1 fruit fly cellular context compared by ENCODE assay signal in the genomic region with DNA sequence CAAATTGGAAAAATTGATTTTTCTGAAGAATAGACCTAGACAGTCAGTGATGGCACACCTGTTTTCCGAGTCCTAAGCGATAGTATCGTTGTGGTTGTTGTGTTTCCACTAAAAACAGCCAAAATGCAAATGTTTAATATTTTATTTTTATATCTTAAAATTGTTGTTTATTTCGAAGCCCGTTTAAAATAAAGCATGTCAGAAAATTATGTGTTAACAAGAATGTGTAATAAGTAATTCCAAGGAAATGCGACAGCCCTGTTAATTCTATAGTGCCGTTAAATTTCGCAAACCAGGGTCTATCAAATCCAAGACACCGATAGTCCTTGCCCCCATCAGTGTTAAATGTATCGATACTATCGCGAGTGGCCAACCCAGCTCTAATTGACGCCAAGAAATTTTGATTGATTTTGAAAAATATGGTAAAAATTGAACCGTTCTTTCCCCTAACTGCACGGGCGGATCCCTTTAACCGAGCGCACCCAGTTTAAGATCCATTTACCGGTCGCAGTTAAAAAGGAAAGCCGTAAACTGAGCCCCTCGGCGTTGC.
TF ChIP-seq lines count a peak whose summit lies in the region.

TSS of gene Pex23 (minus strand) at position 61 of the 550 bp plus-strand sequence.

TF ChIP-seq in whole organism, embryonic, 481 proteins besides CTCF, POLR2A, EP300 and RAD21 (continued from another document and continues in another):
- TF ChIP-seq CG31388 (GFP tag; optimal IDR thresholded peaks at IDR 0.05; lab: Kevin White, UChicago), result peak; percentile 69
- no peak for TF ChIP-seq jing (GFP tag; optimal IDR thresholded peaks at IDR 0.05; lab: Kevin White, UChicago)
- peak; percentile 60 for TF ChIP-seq Fer2 (tag; optimal IDR thresholded peaks at IDR 0.05; lab: Kevin White, UChicago)
- no peak for TF ChIP-seq CG15479 (GFP tag; optimal IDR thresholded peaks at IDR 0.05; lab: Kevin White, UChicago)
- TF ChIP-seq CG15601 (tag; optimal IDR thresholded peaks at IDR 0.05; lab: Kevin White, UChicago), result peak; percentile 86
- TF ChIP-seq Bdp1 (GFP tag; optimal IDR thresholded peaks at IDR 0.05; lab: Kevin White, UChicago), result peak; percentile 70
- TF ChIP-seq btn (GFP tag; optimal IDR thresholded peaks at IDR 0.05; lab: Kevin White, UChicago), result no peak
- peak; percentile 14 for TF ChIP-seq Hmx (GFP tag; optimal IDR thresholded peaks at IDR 0.05; lab: Kevin White, UChicago)
- peak; percentile 98 for TF ChIP-seq Sry-δ (GFP tag; optimal IDR thresholded peaks at IDR 0.05; lab: Kevin White, UChicago)
- TF ChIP-seq twi (tag; optimal IDR thresholded peaks at IDR 0.05; lab: Kevin White, UChicago), result peak; percentile 72
- TF ChIP-seq sc (optimal IDR thresholded peaks at IDR 0.05; lab: Kevin White, UChicago), result no peak
- TF ChIP-seq sc (GFP tag; optimal IDR thresholded peaks at IDR 0.05; lab: Kevin White, UChicago), result no peak
- peak; percentile 53; the same call in 1 of the 3 replicates for TF ChIP-seq CG11093 (GFP tag; IDR thresholded peaks at IDR 0.05; lab: Robert Waterston, UW)
- TF ChIP-seq CG4820 (GFP tag; optimal IDR thresholded peaks at IDR 0.05; lab: Kevin White, UChicago), result peak; percentile 79
- TF ChIP-seq CG32772 (GFP tag; IDR thresholded peaks at IDR 0.05; lab: Robert Waterston, UW), result peak; percentile 80
- peak; percentile 86 for TF ChIP-seq nerfin-2 (GFP tag; IDR thresholded peaks at IDR 0.05; lab: Robert Waterston, UW; ENCODE audit: partially characterized antibody)
- peak; percentile 62 for TF ChIP-seq tup (GFP tag; optimal IDR thresholded peaks at IDR 0.05; lab: Kevin White, UChicago)
- peak; percentile 74 for TF ChIP-seq dan (GFP tag; IDR thresholded peaks at IDR 0.05; lab: Robert Waterston, UW)
- peak in 1 of 2 experiments; percentile 73 for TF ChIP-seq insv (GFP tag; optimal IDR thresholded peaks at IDR 0.05; lab: Kevin White, UChicago)
- TF ChIP-seq Trl (optimal IDR thresholded peaks at IDR 0.05; lab: Kevin White, UChicago), result no peak
- TF ChIP-seq Trl (GFP tag; optimal IDR thresholded peaks at IDR 0.05; lab: Kevin White, UChicago), result peak; percentile 65
- TF ChIP-seq da (GFP tag; optimal IDR thresholded peaks at IDR 0.05; lab: Kevin White, UChicago), result peak; percentile 15
- TF ChIP-seq Bteb2 (GFP tag; optimal IDR thresholded peaks at IDR 0.05; lab: Kevin White, UChicago), result peak; percentile 51
- TF ChIP-seq CkIIα-i1 (GFP tag; IDR thresholded peaks at IDR 0.05; lab: Robert Waterston, UW), result 0 out of 2 replicates have a peak, but pooled peaks have one; percentile 6
- TF ChIP-seq CG1647 (GFP tag; optimal IDR thresholded peaks at IDR 0.05; lab: Kevin White, UChicago), result peak; percentile 76
- TF ChIP-seq Dbx (GFP tag; IDR thresholded peaks at IDR 0.05; lab: Robert Waterston, UW), result peak; percentile 79
- TF ChIP-seq GATAe (GFP tag; conservative IDR thresholded peaks at IDR 0.05; lab: Robert Waterston, UW), result no peak; the same call in 1 of the 2 replicates
- TF ChIP-seq ranshi (GFP tag; IDR thresholded peaks at IDR 0.05; lab: Robert Waterston, UW), result peak; percentile 77; the same call in 1 of the 2 replicates
- peak; percentile 82 for TF ChIP-seq CG31441 (GFP tag; IDR thresholded peaks at IDR 0.05; lab: Robert Waterston, UW)
- TF ChIP-seq HmgD (GFP tag; optimal IDR thresholded peaks at IDR 0.05; lab: Kevin White, UChicago), result peak; percentile 49
- TF ChIP-seq Nf-YA (GFP tag; IDR thresholded peaks at IDR 0.05; lab: Robert Waterston, UW), result peak; percentile 52; the same call in 1 of the 2 replicates
- peak; percentile 85 for TF ChIP-seq Chrac-16 (GFP tag; optimal IDR thresholded peaks at IDR 0.05; lab: Kevin White, UChicago)
- no peak for TF ChIP-seq zf30C (GFP tag; optimal IDR thresholded peaks at IDR 0.05; lab: Kevin White, UChicago)
- peak; percentile 56 for TF ChIP-seq CG7987 (GFP tag; optimal IDR thresholded peaks at IDR 0.05; lab: Kevin White, UChicago)
- TF ChIP-seq HLH4C (GFP tag; IDR thresholded peaks at IDR 0.05; lab: Robert Waterston, UW; ENCODE audit: partially characterized antibody), result peak; percentile 96
- TF ChIP-seq CoRest (tag; optimal IDR thresholded peaks at IDR 0.05; lab: Kevin White, UChicago), result peak; percentile 89
- peak; percentile 50 for TF ChIP-seq CG3838 (GFP tag; optimal IDR thresholded peaks at IDR 0.05; lab: Kevin White, UChicago)
- TF ChIP-seq ab (GFP tag; optimal IDR thresholded peaks at IDR 0.05; lab: Kevin White, UChicago), result peak; percentile 34
- TF ChIP-seq Myb (GFP tag; optimal IDR thresholded peaks at IDR 0.05; lab: Kevin White, UChicago), result peak; percentile 61
- TF ChIP-seq CG8290 (GFP tag; optimal IDR thresholded peaks at IDR 0.05; lab: Kevin White, UChicago), result peak; percentile 89
- TF ChIP-seq CG8290 (tag; optimal IDR thresholded peaks at IDR 0.05; lab: Kevin White, UChicago), result peak; percentile 49 to 87
- peak; percentile 41 for TF ChIP-seq cwo (GFP tag; optimal IDR thresholded peaks at IDR 0.05; lab: Kevin White, UChicago)
- peak; percentile 68 for TF ChIP-seq Mad (GFP tag; optimal IDR thresholded peaks at IDR 0.05; lab: Kevin White, UChicago)
- TF ChIP-seq CG6791 (GFP tag; IDR thresholded peaks at IDR 0.05; lab: Robert Waterston, UW; ENCODE audit: partially characterized antibody), result peak; percentile 95
- no peak for TF ChIP-seq sima (GFP tag; optimal IDR thresholded peaks at IDR 0.05; lab: Kevin White, UChicago)
- TF ChIP-seq CG7556 (GFP tag; optimal IDR thresholded peaks at IDR 0.05; lab: Kevin White, UChicago), result peak; percentile 69
- peak; percentile 73 for TF ChIP-seq Dek (tag; optimal IDR thresholded peaks at IDR 0.05; lab: Kevin White, UChicago)
- TF ChIP-seq CG1603 (tag; optimal IDR thresholded peaks at IDR 0.05; lab: Kevin White, UChicago), result peak; percentile 58
- peak; percentile 61 for TF ChIP-seq Antp (GFP tag; optimal IDR thresholded peaks at IDR 0.05; lab: Kevin White, UChicago)
- no peak for TF ChIP-seq CG12236 (GFP tag; optimal IDR thresholded peaks at IDR 0.05; lab: Kevin White, UChicago)
- TF ChIP-seq Hr3 (GFP tag; optimal IDR thresholded peaks at IDR 0.05; lab: Kevin White, UChicago), result peak; percentile 88
- no peak for TF ChIP-seq kni (GFP tag; optimal IDR thresholded peaks at IDR 0.05; lab: Kevin White, UChicago)
- TF ChIP-seq CG11560 (tag; IDR thresholded peaks at IDR 0.05; lab: Robert Waterston, UW), result peak; percentile 69
- TF ChIP-seq Eip74EF (GFP tag; optimal IDR thresholded peaks at IDR 0.05; lab: Kevin White, UChicago), result no peak
- peak; percentile 21 for TF ChIP-seq CG4707 (GFP tag; optimal IDR thresholded peaks at IDR 0.05; lab: Kevin White, UChicago)
- TF ChIP-seq repo (GFP tag; optimal IDR thresholded peaks at IDR 0.05; lab: Kevin White, UChicago), result peak; percentile 28
- peak; percentile 81 for TF ChIP-seq CG13123 (GFP tag; optimal IDR thresholded peaks at IDR 0.05; lab: Kevin White, UChicago)
- no peak for TF ChIP-seq CG17568 (GFP tag; optimal IDR thresholded peaks at IDR 0.05; lab: Kevin White, UChicago)
- TF ChIP-seq CG4424 (GFP tag; optimal IDR thresholded peaks at IDR 0.05; lab: Kevin White, UChicago), result peak; percentile 78
- TF ChIP-seq pan (optimal IDR thresholded peaks at IDR 0.05; lab: Kevin White, UChicago), result no peak
- peak in 1 of 2 experiments; percentile 81 for TF ChIP-seq pan (GFP tag; optimal IDR thresholded peaks at IDR 0.05 in 1 of 2, IDR thresholded peaks at IDR 0.05 in 1 of 2)
- TF ChIP-seq B-H1 (GFP tag; IDR thresholded peaks at IDR 0.05; lab: Robert Waterston, UW), result peak; percentile 72
- peak; percentile 72 for TF ChIP-seq Camta (GFP tag; optimal IDR thresholded peaks at IDR 0.05; lab: Kevin White, UChicago)
- peak; percentile 87 for TF ChIP-seq zfh1 (GFP tag; IDR thresholded peaks at IDR 0.05; lab: Robert Waterston, UW)
- peak; percentile 30 for TF ChIP-seq crc (GFP tag; optimal IDR thresholded peaks at IDR 0.05; lab: Kevin White, UChicago)
- peak; percentile 66 for TF ChIP-seq CG10959 (GFP tag; IDR thresholded peaks at IDR 0.05; lab: Robert Waterston, UW)
- peak; percentile 9 for TF ChIP-seq CG6654 (GFP tag; optimal IDR thresholded peaks at IDR 0.05; lab: Kevin White, UChicago)
- TF ChIP-seq gcm (GFP tag; optimal IDR thresholded peaks at IDR 0.05; lab: Kevin White, UChicago), result peak; percentile 77
- peak; percentile 84 for TF ChIP-seq CG30020 (tag; optimal IDR thresholded peaks at IDR 0.05; lab: Kevin White, UChicago)
- peak; percentile 65 for TF ChIP-seq Deaf1 (tag; optimal IDR thresholded peaks at IDR 0.05; lab: Kevin White, UChicago)
- no peak for TF ChIP-seq CG7745 (tag; optimal IDR thresholded peaks at IDR 0.05; lab: Kevin White, UChicago)
- peak; percentile 79 for TF ChIP-seq ken (GFP tag; IDR thresholded peaks at IDR 0.05; lab: Robert Waterston, UW)
- TF ChIP-seq ci (GFP tag; IDR thresholded peaks at IDR 0.05; lab: Robert Waterston, UW), result peak; percentile 71
- no peak for TF ChIP-seq CG5180 (GFP tag; optimal IDR thresholded peaks at IDR 0.05; lab: Kevin White, UChicago)
- TF ChIP-seq lab (GFP tag; optimal IDR thresholded peaks at IDR 0.05; lab: Kevin White, UChicago), result no peak
- TF ChIP-seq CG10147 (GFP tag; optimal IDR thresholded peaks at IDR 0.05; lab: Kevin White, UChicago), result peak; percentile 79
- peak; percentile 99 for TF ChIP-seq BEAF-32 (GFP tag; optimal IDR thresholded peaks at IDR 0.05; lab: Kevin White, UChicago)
- TF ChIP-seq CG9727 (GFP tag; optimal IDR thresholded peaks at IDR 0.05; lab: Kevin White, UChicago), result peak; percentile 86
- peak; percentile 32 for TF ChIP-seq ERR (GFP tag; optimal IDR thresholded peaks at IDR 0.05; lab: Kevin White, UChicago)
- peak; percentile 64 for TF ChIP-seq CG10462 (GFP tag; optimal IDR thresholded peaks at IDR 0.05; lab: Kevin White, UChicago)
- TF ChIP-seq gsb-n (tag; optimal IDR thresholded peaks at IDR 0.05; lab: Kevin White, UChicago), result no peak
- peak; percentile 79 for TF ChIP-seq zfh2 (GFP tag; optimal IDR thresholded peaks at IDR 0.05; lab: Kevin White, UChicago)
- TF ChIP-seq CG30403 (GFP tag; optimal IDR thresholded peaks at IDR 0.05; lab: Kevin White, UChicago), result peak; percentile 89
- TF ChIP-seq Rx (GFP tag; IDR thresholded peaks at IDR 0.05; lab: Robert Waterston, UW), result peak; percentile 75
- no peak for TF ChIP-seq pita (GFP tag; optimal IDR thresholded peaks at IDR 0.05; lab: Kevin White, UChicago)
- peak; percentile 75 for TF ChIP-seq CHES-1-like (GFP tag; optimal IDR thresholded peaks at IDR 0.05; lab: Kevin White, UChicago)
- TF ChIP-seq fd96Cb (tag; optimal IDR thresholded peaks at IDR 0.05; lab: Kevin White, UChicago), result peak; percentile 66
- TF ChIP-seq CG34422 (GFP tag; IDR thresholded peaks at IDR 0.05; lab: Robert Waterston, UW), result peak; percentile 87
- peak; percentile 99 for TF ChIP-seq Scr (GFP tag; IDR thresholded peaks at IDR 0.05; lab: Robert Waterston, UW; ENCODE audit: partially characterized antibody)
- TF ChIP-seq ap (GFP tag; IDR thresholded peaks at IDR 0.05; lab: Robert Waterston, UW), result peak; percentile 64
- TF ChIP-seq fd102C (GFP tag; optimal IDR thresholded peaks at IDR 0.05; lab: Kevin White, UChicago), result no peak
- TF ChIP-seq HLH3B (GFP tag; IDR thresholded peaks at IDR 0.05; lab: Robert Waterston, UW), result peak; percentile 80
- no peak for TF ChIP-seq tio (GFP tag; optimal IDR thresholded peaks at IDR 0.05; lab: Kevin White, UChicago)
- no peak for TF ChIP-seq Dfd (GFP tag; optimal IDR thresholded peaks at IDR 0.05; lab: Kevin White, UChicago)
- TF ChIP-seq CG10654 (GFP tag; optimal IDR thresholded peaks at IDR 0.05; lab: Kevin White, UChicago), result peak; percentile 78
- TF ChIP-seq CG18476 (GFP tag; optimal IDR thresholded peaks at IDR 0.05; lab: Kevin White, UChicago), result peak; percentile 72
- no peak for TF ChIP-seq Tbp (GFP tag; optimal IDR thresholded peaks at IDR 0.05; lab: Kevin White, UChicago)
- peak; percentile 87 for TF ChIP-seq Ptx1 (GFP tag; IDR thresholded peaks at IDR 0.05; lab: Robert Waterston, UW)
- peak; percentile 99 for TF ChIP-seq inv (GFP tag; IDR thresholded peaks at IDR 0.05; lab: Robert Waterston, UW; ENCODE audit: partially characterized antibody)
- peak; percentile 48 for TF ChIP-seq CG34376 (GFP tag; optimal IDR thresholded peaks at IDR 0.05; lab: Kevin White, UChicago)
- no peak for TF ChIP-seq CG4328 (GFP tag; optimal IDR thresholded peaks at IDR 0.05; lab: Kevin White, UChicago)
- TF ChIP-seq sr (GFP tag; IDR thresholded peaks at IDR 0.05; lab: Robert Waterston, UW), result no peak
- TF ChIP-seq CG2712 (tag; optimal IDR thresholded peaks at IDR 0.05; lab: Kevin White, UChicago), result peak; percentile 88
- TF ChIP-seq CG11085 (GFP tag; IDR thresholded peaks at IDR 0.05; lab: Robert Waterston, UW), result peak; percentile 74
- TF ChIP-seq NC2α (GFP tag; optimal IDR thresholded peaks at IDR 0.05; lab: Kevin White, UChicago), result peak; percentile 47
- no peak for TF ChIP-seq p53 (GFP tag; optimal IDR thresholded peaks at IDR 0.05; lab: Kevin White, UChicago)
- TF ChIP-seq chn (GFP tag; optimal IDR thresholded peaks at IDR 0.05; lab: Kevin White, UChicago), result peak; percentile 83
- TF ChIP-seq pfk (GFP tag; optimal IDR thresholded peaks at IDR 0.05; lab: Kevin White, UChicago), result no peak
- peak; percentile 78; the same call in 2 of the 3 replicates for TF ChIP-seq CG2889 (GFP tag; IDR thresholded peaks at IDR 0.05; lab: Robert Waterston, UW)
- TF ChIP-seq Dip3 (GFP tag; optimal IDR thresholded peaks at IDR 0.05; lab: Kevin White, UChicago), result peak; percentile 77
- TF ChIP-seq D19B (GFP tag; optimal IDR thresholded peaks at IDR 0.05; lab: Kevin White, UChicago), result no peak
- peak; percentile 29 for TF ChIP-seq gfzf (GFP tag; optimal IDR thresholded peaks at IDR 0.05; lab: Kevin White, UChicago)
- peak; percentile 89 for TF ChIP-seq phol (tag; optimal IDR thresholded peaks at IDR 0.05; lab: Kevin White, UChicago)
- TF ChIP-seq az2 (GFP tag; optimal IDR thresholded peaks at IDR 0.05; lab: Kevin White, UChicago), result peak; percentile 83
- peak; percentile 89 for TF ChIP-seq lilli (GFP tag; optimal IDR thresholded peaks at IDR 0.05; lab: Kevin White, UChicago)
- peak; percentile 83 for TF ChIP-seq CG4360 (GFP tag; IDR thresholded peaks at IDR 0.05; lab: Robert Waterston, UW)
- peak; percentile 83 for TF ChIP-seq CG5953 (GFP tag; IDR thresholded peaks at IDR 0.05; lab: Robert Waterston, UW)
- peak; percentile 64 for TF ChIP-seq bab2 (GFP tag; optimal IDR thresholded peaks at IDR 0.05; lab: Kevin White, UChicago)
- peak; percentile 74 for TF ChIP-seq CG8388 (GFP tag; optimal IDR thresholded peaks at IDR 0.05; lab: Kevin White, UChicago)
- peak; percentile 81 for TF ChIP-seq CG4404 (GFP tag; IDR thresholded peaks at IDR 0.05; lab: Robert Waterston, UW)
- TF ChIP-seq CG12942 (GFP tag; optimal IDR thresholded peaks at IDR 0.05; lab: Kevin White, UChicago), result peak; percentile 82
- TF ChIP-seq vnd (GFP tag; IDR thresholded peaks at IDR 0.05; lab: Robert Waterston, UW; ENCODE audit: partially characterized antibody), result peak; percentile 98
- TF ChIP-seq H2.0 (GFP tag; IDR thresholded peaks at IDR 0.05; lab: Robert Waterston, UW), result peak; percentile 71
- no peak for TF ChIP-seq CG11398 (GFP tag; optimal IDR thresholded peaks at IDR 0.05; lab: Kevin White, UChicago)
